Worm (Caenorhabditis elegans): ENCODE measurements around the gene lpr-2.

Gene lpr-2

ce11 chrIV:11743813-11744212, 35.2 kb upstream of the lpr-2 start:
- TF ChIP-seq pbrm-1 (GFP tag; IDR thresholded peaks at IDR 0.05): no peak
- no peak for TF ChIP-seq ama-1 (optimal IDR thresholded peaks at IDR 0.05)
- no peak for TF ChIP-seq ama-1 (GFP tag; optimal IDR thresholded peaks at IDR 0.05)
- TF ChIP-seq ceh-91 (GFP tag; IDR thresholded peaks at IDR 0.05): no peak
- TF ChIP-seq athp-1 (tag; optimal IDR thresholded peaks at IDR 0.05): no peak
- TF ChIP-seq rec-8 (tag; optimal IDR thresholded peaks at IDR 0.05): no peak
- no peak for TF ChIP-seq zfh-2 (GFP tag; conservative IDR thresholded peaks at IDR 0.05)
- no peak for TF ChIP-seq lin-35 (GFP tag; optimal IDR thresholded peaks at IDR 0.05)
- no peak for TF ChIP-seq sdz-38 (tag; optimal IDR thresholded peaks at IDR 0.05)
- TF ChIP-seq bed-2 (GFP tag; IDR thresholded peaks at IDR 0.05): no peak

DNA sequence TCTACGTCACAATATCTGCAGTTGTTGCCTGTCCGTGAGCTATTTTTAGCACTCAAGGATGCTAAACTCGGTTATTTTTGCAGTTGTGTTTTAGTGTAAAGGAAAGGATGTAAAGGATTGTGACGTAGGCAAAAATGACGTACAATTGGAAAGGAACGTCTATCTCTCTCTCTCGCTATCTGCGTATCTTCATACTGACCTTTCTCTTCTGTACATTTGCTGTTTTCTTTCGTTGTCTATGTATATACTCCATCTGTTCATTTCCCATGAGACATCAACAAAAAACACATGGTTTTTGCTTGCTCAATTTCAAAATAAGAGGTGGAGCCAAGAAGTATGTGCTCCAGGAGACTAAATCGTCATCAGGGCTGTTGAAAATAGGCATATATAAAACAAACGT, 34.7 kb upstream of the lpr-2 start:
- TF ChIP-seq K12H6.12 (tag; optimal IDR thresholded peaks at IDR 0.05): peak; percentile 64
- 0 out of 2 replicates have a peak, but pooled peaks have one; percentile 42 for TF ChIP-seq cebp-1 (GFP tag; IDR thresholded peaks at IDR 0.05)
- TF ChIP-seq cebp-1 (tag; optimal IDR thresholded peaks at IDR 0.05): no peak
- no peak for TF ChIP-seq lin-40 (tag; optimal IDR thresholded peaks at IDR 0.05)
- no peak for TF ChIP-seq gei-17 (GFP tag; optimal IDR thresholded peaks at IDR 0.05)
- peak; percentile 60; the same call in 1 of the 2 replicates for TF ChIP-seq hmg-1.2 (GFP tag; IDR thresholded peaks at IDR 0.05)

DNA sequence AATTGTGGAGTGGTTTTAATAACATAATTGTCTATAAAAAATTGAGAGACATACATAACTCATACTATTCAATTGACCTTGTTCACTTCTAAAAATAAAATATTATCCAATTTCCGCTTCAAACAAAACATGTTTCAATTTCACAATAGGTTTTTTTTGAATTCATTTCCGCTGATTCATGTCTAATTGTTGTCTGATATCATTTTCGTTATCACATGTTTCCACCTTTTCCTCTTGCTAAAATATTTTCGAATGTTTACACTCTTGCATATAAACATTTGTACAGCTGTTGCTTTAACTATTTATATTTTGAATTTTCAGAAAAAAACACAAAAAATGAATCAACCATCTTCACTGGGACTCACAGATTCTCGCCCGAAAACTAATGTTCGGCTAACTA, 33.7 kb upstream of the lpr-2 start, which contains the start of gene gem-4:
Gene gem-4, plus strand, starts transcription at position 301 of the 400 bp plus-strand sequence.
- TF ChIP-seq cebp-1 (GFP tag; IDR thresholded peaks at IDR 0.05) (peak; percentile 36; the same call in 1 of the 2 replicates), cebp-1 (tag; optimal IDR thresholded peaks at IDR 0.05) (peak; percentile 53), tlf-1 (GFP tag; optimal IDR thresholded peaks at IDR 0.05) (no peak)

ce11 chrIV:11748852-11749251, 30.2 kb upstream of the lpr-2 start, which contains the start of gene T12A7.6:
T12A7.6 (plus strand) TSS chrIV:11749220.
- no peak for TF ChIP-seq cebp-1 (GFP tag; IDR thresholded peaks at IDR 0.05)
- TF ChIP-seq cebp-1 (tag; optimal IDR thresholded peaks at IDR 0.05): peak; percentile 14
- no peak for TF ChIP-seq dox-1 (GFP tag; IDR thresholded peaks at IDR 0.05)

- TF ChIP-seq F49E8.2 (tag; optimal IDR thresholded peaks at IDR 0.05; ENCODE audit: insufficient read depth) (no peak), let-526 (GFP tag; IDR thresholded peaks at IDR 0.05) (no peak), F57A8.1 (GFP tag; optimal IDR thresholded peaks at IDR 0.05) (no peak), ama-1 (optimal IDR thresholded peaks at IDR 0.05) (no peak), ama-1 (GFP tag; optimal IDR thresholded peaks at IDR 0.05) (no peak), mxl-1 (tag; optimal IDR thresholded peaks at IDR 0.05) (no peak), hmg-1.2 (GFP tag; IDR thresholded peaks at IDR 0.05) (no peak), atf-7 (tag; optimal IDR thresholded peaks at IDR 0.05) (no peak), lag-1 (GFP tag; IDR thresholded peaks at IDR 0.05) (no peak), cebp-1 (GFP tag; IDR thresholded peaks at IDR 0.05) (no peak), cebp-1 (tag; optimal IDR thresholded peaks at IDR 0.05) (no peak), dpff-1 (tag; optimal IDR thresholded peaks at IDR 0.05) (no peak), B0261.1 (tag; optimal IDR thresholded peaks at IDR 0.05) (no peak), egrh-3 (GFP tag; IDR thresholded peaks at IDR 0.05) (no peak), athp-1 (tag; optimal IDR thresholded peaks at IDR 0.05) (no peak), ceh-100 (GFP tag; IDR thresholded peaks at IDR 0.05) (no peak), F23B12.7 (tag; optimal IDR thresholded peaks at IDR 0.05; ENCODE audit: insufficient read depth) (no peak), ceh-91 (GFP tag; IDR thresholded peaks at IDR 0.05) (no peak), attf-6 (GFP tag; IDR thresholded peaks at IDR 0.05) (no peak)
Observed at ce11 chrIV:11754328-11754727, 24.7 kb upstream of the lpr-2 start, which contains the start of gene scl-18. scl-18 (minus strand) TSS chrIV:11754428.
